Fruit fly (Drosophila melanogaster) whole organism, adult: ENCODE data around the gene Claspin.

Experiments
- CG11617 ChIP-seq: fragments of 200-800 bp; sonication (Bioruptor generic); optimal IDR thresholded peaks from 2 replicates; lab custom pipeline; 2017; ENCODE audit warnings: mild to moderate bottlenecking, missing biosample characterization, missing genetic modification reagents, missing genetic modification characterization
- CG14711 ChIP-seq: fragments of 200-800 bp; sonication (Bioruptor generic); optimal IDR thresholded peaks from 2 replicates; lab custom pipeline; 2018; ENCODE audit warnings: missing biosample characterization, mild to moderate bottlenecking, missing genetic modification characterization, moderate library complexity

dm6 chr3L:4352009-4352408 is 38.7 kb downstream of the Claspin start:
- TF ChIP-seq CG11617 (GFP tag; lab: Kevin White, UChicago) (no peak), CG14711 (no peak)
